Worm (Caenorhabditis elegans): ENCODE measurements around the gene gst-40.

DNA sequence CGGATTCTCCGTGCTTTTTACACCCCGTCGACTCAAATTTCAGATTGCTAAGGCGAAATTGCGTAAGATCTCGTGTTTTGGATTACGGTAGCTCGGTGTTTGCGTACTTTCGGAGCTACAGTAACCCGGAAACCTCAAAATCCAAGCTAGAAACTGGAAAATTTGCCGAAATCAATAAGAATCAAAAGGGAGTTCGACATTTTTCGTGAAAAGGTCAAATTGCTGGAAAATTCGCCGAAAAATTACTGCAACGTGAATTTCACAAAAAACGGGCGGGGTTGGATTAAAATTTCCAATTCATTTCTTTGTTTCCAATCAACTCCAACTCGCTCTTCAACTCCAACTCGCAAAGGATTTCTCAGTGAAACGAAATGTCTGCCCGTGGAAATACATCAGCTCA lies 27.5 kb downstream of the gst-40 start, which contains the start of gene F56B3.6:
- no peak for TF ChIP-seq mes-2 (tag; optimal IDR thresholded peaks at IDR 0.05; ENCODE audit: poor library complexity, severe bottlenecking)
- TF ChIP-seq fkh-10 (GFP tag; optimal IDR thresholded peaks at IDR 0.05): no peak
- no peak for TF ChIP-seq unc-62 (GFP tag; optimal IDR thresholded peaks at IDR 0.05 in 1 of 2)
- no peak for TF ChIP-seq unc-62 (tag; optimal IDR thresholded peaks at IDR 0.05)

Data from whole organism, L4 larva.